Fruit fly (Drosophila melanogaster): ENCODE data around the gene abd-A.
A peak's percentile ranks its signal among the peaks of the same experiment; 100 is the strongest.

The abd-A gene

dm6 chr3R:16785056-16785455, 44.8 kb downstream of the abd-A start:
- TF ChIP-seq HLH106 (tag; optimal IDR thresholded peaks at IDR 0.05) (no peak), Hr78 (GFP tag; optimal IDR thresholded peaks at IDR 0.05) (no peak), Rel (GFP tag; optimal IDR thresholded peaks at IDR 0.05) (no peak), Rel (tag; optimal IDR thresholded peaks at IDR 0.05) (no peak), Sp1 (GFP tag; optimal IDR thresholded peaks at IDR 0.05) (no peak), usp (GFP tag; optimal IDR thresholded peaks at IDR 0.05) (no peak), Myc (optimal IDR thresholded peaks at IDR 0.05) (no peak), dsf (GFP tag; optimal IDR thresholded peaks at IDR 0.05; ENCODE audit: borderline replicate concordance) (no peak), rgr (GFP tag; optimal IDR thresholded peaks at IDR 0.05) (no peak), Hr83 (GFP tag; optimal IDR thresholded peaks at IDR 0.05; ENCODE audit: poor library complexity, severe bottlenecking) (no peak), ey (GFP tag; optimal IDR thresholded peaks at IDR 0.05) (no peak), Dfd (GFP tag; optimal IDR thresholded peaks at IDR 0.05) (no peak), dmrt93B (GFP tag; optimal IDR thresholded peaks at IDR 0.05) (no peak), pan (optimal IDR thresholded peaks at IDR 0.05) (no peak)

dm6 chr3R:16783976-16784375, 45.9 kb downstream of the abd-A start:
- TF ChIP-seq GATAd (GFP tag; optimal IDR thresholded peaks at IDR 0.05) (no peak), CrebA (GFP tag; optimal IDR thresholded peaks at IDR 0.05; ENCODE audit: borderline replicate concordance) (no peak), HLH106 (tag; optimal IDR thresholded peaks at IDR 0.05) (no peak), Hnf4 (GFP tag; optimal IDR thresholded peaks at IDR 0.05) (no peak), CG32264 (GFP tag; optimal IDR thresholded peaks at IDR 0.05) (no peak), brk (GFP tag; optimal IDR thresholded peaks at IDR 0.05) (no peak), jim (GFP tag; optimal IDR thresholded peaks at IDR 0.05) (no peak), Mio (GFP tag; optimal IDR thresholded peaks at IDR 0.05) (no peak), pan (optimal IDR thresholded peaks at IDR 0.05) (no peak), Jra (GFP tag; optimal IDR thresholded peaks at IDR 0.05) (no peak)

- no peak for TF ChIP-seq OdsH (GFP tag; optimal IDR thresholded peaks at IDR 0.05)
- no peak for TF ChIP-seq sage (GFP tag; optimal IDR thresholded peaks at IDR 0.05)
- TF ChIP-seq usp (GFP tag; optimal IDR thresholded peaks at IDR 0.05) = no peak
- TF ChIP-seq Hnf4 (GFP tag; optimal IDR thresholded peaks at IDR 0.05) = no peak
- no peak for TF ChIP-seq sv (GFP tag; optimal IDR thresholded peaks at IDR 0.05)
- no peak for TF ChIP-seq Myc (optimal IDR thresholded peaks at IDR 0.05)
- no peak for TF ChIP-seq Mio (GFP tag; optimal IDR thresholded peaks at IDR 0.05)
- TF ChIP-seq lola (GFP tag; optimal IDR thresholded peaks at IDR 0.05) = no peak
- TF ChIP-seq brk (GFP tag; optimal IDR thresholded peaks at IDR 0.05) = no peak
- TF ChIP-seq rgr (GFP tag; optimal IDR thresholded peaks at IDR 0.05) = no peak
- no peak for TF ChIP-seq HLH106 (tag; optimal IDR thresholded peaks at IDR 0.05)
- TF ChIP-seq Hr78 (GFP tag; optimal IDR thresholded peaks at IDR 0.05) = no peak
- TF ChIP-seq Rel (GFP tag; optimal IDR thresholded peaks at IDR 0.05) = no peak
- TF ChIP-seq Rel (tag; optimal IDR thresholded peaks at IDR 0.05) = no peak
- TF ChIP-seq woc (GFP tag; optimal IDR thresholded peaks at IDR 0.05) = no peak
- no peak for TF ChIP-seq CG9705 (GFP tag; optimal IDR thresholded peaks at IDR 0.05)
- no peak for TF ChIP-seq Hr83 (GFP tag; optimal IDR thresholded peaks at IDR 0.05; ENCODE audit: poor library complexity, severe bottlenecking)
- TF ChIP-seq Jra (GFP tag; optimal IDR thresholded peaks at IDR 0.05) = no peak
- no peak for TF ChIP-seq Vsx2 (GFP tag; optimal IDR thresholded peaks at IDR 0.05; ENCODE audit: partially characterized antibody)
- no peak for TF ChIP-seq CG32264 (GFP tag; optimal IDR thresholded peaks at IDR 0.05)
- no peak for TF ChIP-seq Dif (GFP tag; optimal IDR thresholded peaks at IDR 0.05; ENCODE audit: partially characterized antibody)
Observed at dm6 chr3R:16783148-16783708, 46.6 kb downstream of the abd-A start.

- TF ChIP-seq Vsx2 (GFP tag; optimal IDR thresholded peaks at IDR 0.05; ENCODE audit: partially characterized antibody) (peak; percentile 63), dl (GFP tag; optimal IDR thresholded peaks at IDR 0.05; ENCODE audit: insufficient read depth in 1 of 2, partially characterized antibody in 2 of 2) (peak in 1 of 2 experiments; percentile 41), Dif (GFP tag; optimal IDR thresholded peaks at IDR 0.05; ENCODE audit: partially characterized antibody) (peak; percentile 86), HLH106 (tag; optimal IDR thresholded peaks at IDR 0.05) (no peak), Hr83 (GFP tag; optimal IDR thresholded peaks at IDR 0.05; ENCODE audit: poor library complexity, severe bottlenecking) (peak; percentile 37)
Observed at dm6 chr3R:16782401-16782800, 47.4 kb downstream of the abd-A start.

dm6 chr3R:16773176-16773702, 56.6 kb downstream of the abd-A start:
- TF ChIP-seq ey (GFP tag; optimal IDR thresholded peaks at IDR 0.05) (no peak), HLH106 (tag; optimal IDR thresholded peaks at IDR 0.05) (no peak), sage (GFP tag; optimal IDR thresholded peaks at IDR 0.05) (no peak), sv (GFP tag; optimal IDR thresholded peaks at IDR 0.05) (no peak), Hr83 (GFP tag; optimal IDR thresholded peaks at IDR 0.05; ENCODE audit: poor library complexity, severe bottlenecking) (no peak), Vsx2 (GFP tag; optimal IDR thresholded peaks at IDR 0.05; ENCODE audit: partially characterized antibody) (no peak), h (GFP tag; optimal IDR thresholded peaks at IDR 0.05) (no peak), woc (GFP tag; optimal IDR thresholded peaks at IDR 0.05) (no peak), dsf (GFP tag; optimal IDR thresholded peaks at IDR 0.05; ENCODE audit: borderline replicate concordance) (no peak), CG32264 (GFP tag; optimal IDR thresholded peaks at IDR 0.05) (no peak), Sp1 (GFP tag; optimal IDR thresholded peaks at IDR 0.05) (no peak), dmrt93B (GFP tag; optimal IDR thresholded peaks at IDR 0.05) (no peak), Hnf4 (GFP tag; optimal IDR thresholded peaks at IDR 0.05) (no peak), lola (GFP tag; optimal IDR thresholded peaks at IDR 0.05) (no peak), rgr (GFP tag; optimal IDR thresholded peaks at IDR 0.05) (no peak), OdsH (GFP tag; optimal IDR thresholded peaks at IDR 0.05) (no peak), dl (GFP tag; optimal IDR thresholded peaks at IDR 0.05; ENCODE audit: insufficient read depth in 1 of 2, partially characterized antibody in 2 of 2) (no peak), Dfd (GFP tag; optimal IDR thresholded peaks at IDR 0.05) (no peak), Hr78 (GFP tag; optimal IDR thresholded peaks at IDR 0.05) (no peak), Abd-B (GFP tag; optimal IDR thresholded peaks at IDR 0.05) (no peak)
